Worm (Caenorhabditis elegans): ENCODE data around the gene srh-139.

Gene srh-139

ce11 chrV:16483681-16484080 is at the start of gene srh-139:
TSS of gene srh-139 (plus strand) at chrV:16483981.
- TF ChIP-seq elt-2 (tag; optimal IDR thresholded peaks at IDR 0.05) (no peak), unc-98 (GFP tag; IDR thresholded peaks at IDR 0.05) (no peak), ama-1 (optimal IDR thresholded peaks at IDR 0.05) (no peak), nhr-20 (tag; optimal IDR thresholded peaks at IDR 0.05) (no peak), C34B4.2 (tag; optimal IDR thresholded peaks at IDR 0.05) (no peak)

ce11 chrV:16435510-16435909 is 48.3 kb upstream of the srh-139 start, which contains the start of the genes F26D2.13 and F26D2.14:
TSS of gene F26D2.13 (minus strand) at chrV:16435610.
TSS of gene F26D2.14 (plus strand) at chrV:16435855.
- TF ChIP-seq unc-30 (tag; optimal IDR thresholded peaks at IDR 0.05) (no peak), zag-1 (tag; optimal IDR thresholded peaks at IDR 0.05) (no peak), swsn-7 (tag; optimal IDR thresholded peaks at IDR 0.05) (no peak), Y116A8C.19 (tag; optimal IDR thresholded peaks at IDR 0.05; ENCODE audit: borderline replicate concordance) (no peak), lir-3 (tag; optimal IDR thresholded peaks at IDR 0.05; ENCODE audit: poor library complexity) (no peak)

- no peak for TF ChIP-seq swsn-7 (tag; optimal IDR thresholded peaks at IDR 0.05)
- TF ChIP-seq ces-1 (GFP tag; optimal IDR thresholded peaks at IDR 0.05) = no peak
These were observed 46.2 kb upstream of the srh-139 start, which contains the start of gene F26D2.15 for ce11 chrV:16437546-16437945. TSS of gene F26D2.15 (plus strand) at chrV:16437846.

- TF ChIP-seq jun-1 (tag; optimal IDR thresholded peaks at IDR 0.05) (no peak), nhr-77 (tag; optimal IDR thresholded peaks at IDR 0.05) (no peak), pag-3 (tag; optimal IDR thresholded peaks at IDR 0.05; ENCODE audit: borderline replicate concordance, insufficient read depth) (no peak), nhr-11 (tag; optimal IDR thresholded peaks at IDR 0.05) (no peak), sptf-1 (tag; optimal IDR thresholded peaks at IDR 0.05) (no peak)
These were observed 40.2 kb upstream of the srh-139 start, which contains the start of gene srh-141 for ce11 chrV:16443626-16444025. TSS of gene srh-141 (plus strand) at chrV:16443926.

- TF ChIP-seq mdl-1 (tag; optimal IDR thresholded peaks at IDR 0.05) = no peak
- TF ChIP-seq ceh-8 (GFP tag; optimal IDR thresholded peaks at IDR 0.05) = no peak
These were observed 38.1 kb upstream of the srh-139 start, which contains the start of gene T08G3.6 for ce11 chrV:16445676-16446075. TSS of gene T08G3.6 (plus strand) at chrV:16445976.

ce11 chrV:16446191-16446590 is 37.6 kb upstream of the srh-139 start:
- no peak for TF ChIP-seq unc-62 (GFP tag; optimal IDR thresholded peaks at IDR 0.05)
- TF ChIP-seq lsy-2 (tag; optimal IDR thresholded peaks at IDR 0.05) = no peak
- TF ChIP-seq lin-35 (GFP tag; optimal IDR thresholded peaks at IDR 0.05) = no peak
- TF ChIP-seq skn-1 (tag; optimal IDR thresholded peaks at IDR 0.05) = no peak
- TF ChIP-seq vab-15 (tag; optimal IDR thresholded peaks at IDR 0.05) = no peak
- TF ChIP-seq nhr-77 (tag; optimal IDR thresholded peaks at IDR 0.05) = no peak
- TF ChIP-seq snpc-4 (tag; optimal IDR thresholded peaks at IDR 0.05) = no peak
- TF ChIP-seq ztf-11 (tag; optimal IDR thresholded peaks at IDR 0.05) = no peak
- TF ChIP-seq nhr-19 (GFP tag; conservative IDR thresholded peaks at IDR 0.05) = no peak
- no peak for TF ChIP-seq aly-2 (tag; optimal IDR thresholded peaks at IDR 0.05)
- no peak for TF ChIP-seq tlp-1 (tag; optimal IDR thresholded peaks at IDR 0.05)

- no peak for TF ChIP-seq sup-37 (GFP tag; optimal IDR thresholded peaks at IDR 0.05)
- TF ChIP-seq nhr-85 (tag) = no peak
- no peak for TF ChIP-seq efl-1 (optimal IDR thresholded peaks at IDR 0.05)
- TF ChIP-seq efl-1 (GFP tag; optimal IDR thresholded peaks at IDR 0.05 in 1 of 2) = no peak
- no peak for TF ChIP-seq nhr-237 (tag; optimal IDR thresholded peaks at IDR 0.05)
- TF ChIP-seq elt-2 (tag; optimal IDR thresholded peaks at IDR 0.05) = no peak
- TF ChIP-seq nhr-19 (GFP tag; conservative IDR thresholded peaks at IDR 0.05) = no peak
- TF ChIP-seq ceh-63 (GFP tag; optimal IDR thresholded peaks at IDR 0.05) = no peak
- no peak for TF ChIP-seq egl-13 (tag; optimal IDR thresholded peaks at IDR 0.05)
- TF ChIP-seq F16B12.6 (tag; optimal IDR thresholded peaks at IDR 0.05) = no peak
- no peak for TF ChIP-seq Y116A8C.19 (tag; optimal IDR thresholded peaks at IDR 0.05; ENCODE audit: borderline replicate concordance)
- TF ChIP-seq lin-35 (GFP tag; optimal IDR thresholded peaks at IDR 0.05) = no peak
- no peak for TF ChIP-seq nhr-77 (tag; optimal IDR thresholded peaks at IDR 0.05)
- TF ChIP-seq C16A3.4 (tag; optimal IDR thresholded peaks at IDR 0.05) = no peak
- TF ChIP-seq zip-4 (GFP tag; optimal IDR thresholded peaks at IDR 0.05) = no peak
- TF ChIP-seq nhr-90 (tag; optimal IDR thresholded peaks at IDR 0.05; ENCODE audit: poor library complexity) = no peak
These were observed 36.0 kb upstream of the srh-139 start, which contains the start of gene T08G3.13 for ce11 chrV:16447735-16448134. TSS of gene T08G3.13 (plus strand) at chrV:16448035.

Data from whole organism, L1 larva.